Fruit fly (Drosophila melanogaster): ENCODE data around the gene bcn92.

Gene bcn92

dm6 chrX:2141854-2142216, 7.6 kb downstream of the bcn92 start (continued):
- no peak for TF ChIP-seq CG34224 (GFP tag; IDR thresholded peaks at IDR 0.05; ENCODE audit: partially characterized antibody)
- no peak for TF ChIP-seq btn (GFP tag; optimal IDR thresholded peaks at IDR 0.05)
- TF ChIP-seq CG8281 (tag; optimal IDR thresholded peaks at IDR 0.05): peak; percentile 33
- no peak for TF ChIP-seq H15 (GFP tag; IDR thresholded peaks at IDR 0.05)
- TF ChIP-seq CG13894 (tag; optimal IDR thresholded peaks at IDR 0.05): peak; percentile 41
- TF ChIP-seq Rfx (GFP tag; IDR thresholded peaks at IDR 0.05): peak; percentile 59
- peak; percentile 13 for TF ChIP-seq az2 (GFP tag; optimal IDR thresholded peaks at IDR 0.05)
- TF ChIP-seq Pdp1 (GFP tag; optimal IDR thresholded peaks at IDR 0.05): peak; percentile 2 to 90
- TF ChIP-seq Nf-YA (GFP tag; IDR thresholded peaks at IDR 0.05): no peak
- TF ChIP-seq CG14965 (GFP tag; optimal IDR thresholded peaks at IDR 0.05; ENCODE audit: borderline replicate concordance): no peak
- TF ChIP-seq abd-A (tag; optimal IDR thresholded peaks at IDR 0.05): no peak
- peak in 1 of 2 experiments; percentile 9 for TF ChIP-seq Eip74EF (GFP tag; optimal IDR thresholded peaks at IDR 0.05)
- no peak for TF ChIP-seq CG2116 (GFP tag; optimal IDR thresholded peaks at IDR 0.05)
- no peak for TF ChIP-seq CG31224 (GFP tag; IDR thresholded peaks at IDR 0.05)
- TF ChIP-seq dimm (GFP tag; IDR thresholded peaks at IDR 0.05): no peak
- no peak for TF ChIP-seq peb (GFP tag; IDR thresholded peaks at IDR 0.05)
- peak; percentile 57 for TF ChIP-seq CG1529 (GFP tag; optimal IDR thresholded peaks at IDR 0.05)
- TF ChIP-seq tgo (GFP tag; IDR thresholded peaks at IDR 0.05): no peak; the same call in 2 of the 3 replicates
- 0 out of 2 replicates have a peak, but pooled peaks have one; percentile 7 for TF ChIP-seq CG11696 (GFP tag; IDR thresholded peaks at IDR 0.05)
- no peak for TF ChIP-seq Myb (GFP tag; optimal IDR thresholded peaks at IDR 0.05)
- TF ChIP-seq Opbp (GFP tag; IDR thresholded peaks at IDR 0.05; ENCODE audit: partially characterized antibody): no peak
- no peak for TF ChIP-seq Lhr (GFP tag; optimal IDR thresholded peaks at IDR 0.05)
- TF ChIP-seq br (optimal IDR thresholded peaks at IDR 0.05): no peak
- TF ChIP-seq CG14441 (GFP tag; IDR thresholded peaks at IDR 0.05): no peak
- peak; percentile 33 for TF ChIP-seq unpg (GFP tag; optimal IDR thresholded peaks at IDR 0.05)
- peak; percentile 84 for TF ChIP-seq CG7928 (GFP tag; optimal IDR thresholded peaks at IDR 0.05)
- peak; percentile 45 for TF ChIP-seq Oli (tag; optimal IDR thresholded peaks at IDR 0.05)
- peak; percentile 72 for TF ChIP-seq grn (GFP tag; optimal IDR thresholded peaks at IDR 0.05)
- TF ChIP-seq grau (tag; optimal IDR thresholded peaks at IDR 0.05): peak; percentile 68
- TF ChIP-seq YL-1 (GFP tag; optimal IDR thresholded peaks at IDR 0.05): peak; percentile 25
- TF ChIP-seq CkIIα-i1 (GFP tag; IDR thresholded peaks at IDR 0.05): no peak
- no peak for TF ChIP-seq hb (GFP tag; IDR thresholded peaks at IDR 0.05; ENCODE audit: partially characterized antibody)
- TF ChIP-seq CG17802 (tag; optimal IDR thresholded peaks at IDR 0.05): no peak
- TF ChIP-seq kni (GFP tag; optimal IDR thresholded peaks at IDR 0.05): peak; percentile 38
- no peak for TF ChIP-seq eve (GFP tag; optimal IDR thresholded peaks at IDR 0.05)
- TF ChIP-seq Ets65A (GFP tag): no peak
- TF ChIP-seq Gug (GFP tag; IDR thresholded peaks at IDR 0.05): no peak
- peak; percentile 86 for TF ChIP-seq CG7987 (GFP tag; optimal IDR thresholded peaks at IDR 0.05)
- peak; percentile 1 for TF ChIP-seq tx (GFP tag; optimal IDR thresholded peaks at IDR 0.05)
- TF ChIP-seq HLH4C (GFP tag; IDR thresholded peaks at IDR 0.05; ENCODE audit: partially characterized antibody): no peak
- peak; percentile 34 for TF ChIP-seq Hand (GFP tag; optimal IDR thresholded peaks at IDR 0.05)
- peak; percentile 28 for TF ChIP-seq pfk (GFP tag; optimal IDR thresholded peaks at IDR 0.05)
- TF ChIP-seq CG4424 (GFP tag; optimal IDR thresholded peaks at IDR 0.05): peak; percentile 30
- TF ChIP-seq nau (GFP tag; optimal IDR thresholded peaks at IDR 0.05): peak; percentile 62
- TF ChIP-seq CG9437 (GFP tag; optimal IDR thresholded peaks at IDR 0.05): peak; percentile 73
- no peak for TF ChIP-seq cato (GFP tag; optimal IDR thresholded peaks at IDR 0.05; ENCODE audit: borderline replicate concordance)
- TF ChIP-seq Kr (GFP tag; optimal IDR thresholded peaks at IDR 0.05): no peak
- no peak for TF ChIP-seq repo (GFP tag; optimal IDR thresholded peaks at IDR 0.05)
- peak; percentile 53 for TF ChIP-seq ash1 (GFP tag; optimal IDR thresholded peaks at IDR 0.05)
- no peak for TF ChIP-seq Doc2 (GFP tag; IDR thresholded peaks at IDR 0.05)
- TF ChIP-seq CG15011 (GFP tag; optimal IDR thresholded peaks at IDR 0.05): peak; percentile 38

Data from whole organism, embryonic.